Fruit fly (Drosophila melanogaster): Measurements from ENCODE around the gene CG11369.

CG11369 gene

DNA sequence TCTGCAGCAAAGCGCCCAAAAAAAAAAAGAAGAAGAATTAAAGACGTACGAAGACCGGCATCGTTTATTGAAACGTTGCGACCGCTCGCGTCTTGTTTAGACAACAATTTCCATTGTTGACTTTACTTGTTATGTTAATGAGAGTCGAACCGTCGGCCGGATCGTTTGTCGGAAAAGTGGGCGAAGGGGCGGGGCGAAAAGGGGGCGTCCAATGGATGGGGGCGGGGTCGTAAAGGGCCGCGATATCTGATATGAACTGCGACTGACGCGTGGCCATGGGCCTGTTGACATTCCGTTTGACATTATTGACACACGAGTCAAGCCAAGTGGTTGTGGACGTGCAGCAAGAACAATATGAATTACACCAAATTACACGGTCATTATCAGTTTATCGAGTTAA is 20.6 kb upstream of the CG11369 start (continued):
- TF ChIP-seq CG1024 (GFP tag; IDR thresholded peaks at IDR 0.05) = peak; percentile 7; the same call in 1 of the 2 replicates
- TF ChIP-seq kah (GFP tag; optimal IDR thresholded peaks at IDR 0.05) = no peak
- TF ChIP-seq fu2 (GFP tag; optimal IDR thresholded peaks at IDR 0.05) = no peak
- TF ChIP-seq CG3407 (GFP tag; optimal IDR thresholded peaks at IDR 0.05) = peak; percentile 61
- no peak for TF ChIP-seq CG4730 (GFP tag; IDR thresholded peaks at IDR 0.05)
- TF ChIP-seq CG12659 (GFP tag; optimal IDR thresholded peaks at IDR 0.05) = no peak
- TF ChIP-seq CG14710 (tag; optimal IDR thresholded peaks at IDR 0.05) = peak; percentile 58
- TF ChIP-seq row (GFP tag; IDR thresholded peaks at IDR 0.05) = no peak
- peak; percentile 29 for TF ChIP-seq nau (GFP tag; optimal IDR thresholded peaks at IDR 0.05)
- TF ChIP-seq yki (optimal IDR thresholded peaks at IDR 0.05) = no peak
- TF ChIP-seq Ravus (GFP tag; IDR thresholded peaks at IDR 0.05) = no peak
- TF ChIP-seq CG2116 (GFP tag; optimal IDR thresholded peaks at IDR 0.05) = peak; percentile 16
- peak; percentile 2 for TF ChIP-seq Nf-YC (tag; optimal IDR thresholded peaks at IDR 0.05)
- no peak for TF ChIP-seq Hmx (GFP tag; optimal IDR thresholded peaks at IDR 0.05)
- TF ChIP-seq CG5180 (GFP tag; optimal IDR thresholded peaks at IDR 0.05) = peak; percentile 4
- no peak for TF ChIP-seq Sry-β (GFP tag; optimal IDR thresholded peaks at IDR 0.05)
- TF ChIP-seq slou (GFP tag; optimal IDR thresholded peaks at IDR 0.05) = no peak
- TF ChIP-seq dm (GFP tag; optimal IDR thresholded peaks at IDR 0.05) = no peak
- no peak for TF ChIP-seq twi (tag; optimal IDR thresholded peaks at IDR 0.05)
- peak; percentile 61 for TF ChIP-seq gsb-n (tag; optimal IDR thresholded peaks at IDR 0.05)
- no peak for TF ChIP-seq Ssrp (tag; optimal IDR thresholded peaks at IDR 0.05)
- TF ChIP-seq Hr3 (GFP tag; optimal IDR thresholded peaks at IDR 0.05) = no peak
- no peak for TF ChIP-seq Poxn (GFP tag; IDR thresholded peaks at IDR 0.05)
- TF ChIP-seq kay (GFP tag; optimal IDR thresholded peaks at IDR 0.05) = no peak
- TF ChIP-seq grau (tag; optimal IDR thresholded peaks at IDR 0.05) = no peak
- peak; percentile 6 for TF ChIP-seq CG4424 (GFP tag; optimal IDR thresholded peaks at IDR 0.05)
- no peak for TF ChIP-seq CG4404 (GFP tag; IDR thresholded peaks at IDR 0.05)
- TF ChIP-seq sug (tag; optimal IDR thresholded peaks at IDR 0.05) = no peak
- TF ChIP-seq fd102C (GFP tag; optimal IDR thresholded peaks at IDR 0.05) = peak; percentile 79
- TF ChIP-seq CG10366 (GFP tag; IDR thresholded peaks at IDR 0.05) = no peak
- TF ChIP-seq Xbp1 (GFP tag; optimal IDR thresholded peaks at IDR 0.05) = no peak
- no peak for TF ChIP-seq Doc2 (GFP tag; IDR thresholded peaks at IDR 0.05)
- TF ChIP-seq MTF-1 (GFP tag; optimal IDR thresholded peaks at IDR 0.05; ENCODE audit: borderline replicate concordance) = peak; percentile 66
- peak; percentile 24 for TF ChIP-seq lab (GFP tag; optimal IDR thresholded peaks at IDR 0.05)
- TF ChIP-seq CG7372 (GFP tag; IDR thresholded peaks at IDR 0.05) = no peak
- no peak for TF ChIP-seq lov (optimal IDR thresholded peaks at IDR 0.05)
- TF ChIP-seq lov (GFP tag; IDR thresholded peaks at IDR 0.05) = no peak
- no peak for TF ChIP-seq CG11085 (GFP tag; IDR thresholded peaks at IDR 0.05)
- TF ChIP-seq CG4617 (GFP tag; optimal IDR thresholded peaks at IDR 0.05; ENCODE audit: borderline replicate concordance) = no peak
- TF ChIP-seq Vsx1 (GFP tag; optimal IDR thresholded peaks at IDR 0.05) = peak; percentile 14
- no peak for TF ChIP-seq pzg (GFP tag; optimal IDR thresholded peaks at IDR 0.05)
- TF ChIP-seq Asciz (GFP tag; optimal IDR thresholded peaks at IDR 0.05) = peak; percentile 19
- TF ChIP-seq crp (GFP tag; optimal IDR thresholded peaks at IDR 0.05) = no peak
- TF ChIP-seq klu (GFP tag; IDR thresholded peaks at IDR 0.05) = no peak
- no peak for TF ChIP-seq ap (GFP tag; IDR thresholded peaks at IDR 0.05)
- no peak for TF ChIP-seq amos (GFP tag; IDR thresholded peaks at IDR 0.05; ENCODE audit: partially characterized antibody)
- no peak for TF ChIP-seq CG12155 (GFP tag; optimal IDR thresholded peaks at IDR 0.05)
- no peak for TF ChIP-seq CG14860 (GFP tag; IDR thresholded peaks at IDR 0.05; ENCODE audit: partially characterized antibody)
- TF ChIP-seq Nf-YA (GFP tag; IDR thresholded peaks at IDR 0.05) = no peak
- peak; percentile 3 for TF ChIP-seq CG4820 (GFP tag; optimal IDR thresholded peaks at IDR 0.05)
- peak; percentile 19 for TF ChIP-seq Lhr (GFP tag; optimal IDR thresholded peaks at IDR 0.05)
- TF ChIP-seq CG7745 (tag; optimal IDR thresholded peaks at IDR 0.05) = peak; percentile 44
